Worm (Caenorhabditis elegans): ENCODE results near the gene C07E3.3.

The C07E3.3 gene

ce11 chrII:10388041-10388706 lies 30.9 kb upstream of the C07E3.3 start:
- no peak for TF ChIP-seq unc-39 (tag; optimal IDR thresholded peaks at IDR 0.05)
- peak; percentile 83 for TF ChIP-seq sma-3 (GFP tag; optimal IDR thresholded peaks at IDR 0.05)
- no peak for TF ChIP-seq nhr-23 (tag; optimal IDR thresholded peaks at IDR 0.05)
- no peak for TF ChIP-seq nhr-77 (tag; optimal IDR thresholded peaks at IDR 0.05)
- TF ChIP-seq Y55F3AM.14 (GFP tag; optimal IDR thresholded peaks at IDR 0.05) = no peak
- TF ChIP-seq ztf-4 (tag; optimal IDR thresholded peaks at IDR 0.05) = peak; percentile 75
- TF ChIP-seq nhr-12 (tag; optimal IDR thresholded peaks at IDR 0.05) = no peak
- no peak for TF ChIP-seq unc-62 (GFP tag; optimal IDR thresholded peaks at IDR 0.05)
- TF ChIP-seq nhr-6 (tag; optimal IDR thresholded peaks at IDR 0.05) = peak; percentile 32
- TF ChIP-seq mdl-1 (tag; optimal IDR thresholded peaks at IDR 0.05) = no peak
- TF ChIP-seq nhr-11 (tag; optimal IDR thresholded peaks at IDR 0.05) = no peak
- no peak for TF ChIP-seq ztf-11 (tag; optimal IDR thresholded peaks at IDR 0.05)
- peak; percentile 67 for TF ChIP-seq sma-9 (GFP tag; optimal IDR thresholded peaks at IDR 0.05)
- no peak for TF ChIP-seq sma-9 (tag; optimal IDR thresholded peaks at IDR 0.05)
- peak; percentile 79 for TF ChIP-seq F13H6.1 (tag; optimal IDR thresholded peaks at IDR 0.05)
- peak; percentile 69 for TF ChIP-seq gmeb-1 (tag; optimal IDR thresholded peaks at IDR 0.05)
- TF ChIP-seq nhr-25 (tag; optimal IDR thresholded peaks at IDR 0.05) = peak; percentile 76
- peak; percentile 64 for TF ChIP-seq fos-1 (tag; optimal IDR thresholded peaks at IDR 0.05)
- no peak for TF ChIP-seq ztf-1 (GFP tag; conservative IDR thresholded peaks at IDR 0.05)
- peak; percentile 33 for TF ChIP-seq lin-11 (tag; optimal IDR thresholded peaks at IDR 0.05)
- TF ChIP-seq skn-1 (tag; optimal IDR thresholded peaks at IDR 0.05) = no peak
- peak; percentile 24 for TF ChIP-seq snpc-4 (tag; optimal IDR thresholded peaks at IDR 0.05)
- TF ChIP-seq lsy-2 (tag; optimal IDR thresholded peaks at IDR 0.05) = peak; percentile 14 to 86
- TF ChIP-seq sem-4 (tag; optimal IDR thresholded peaks at IDR 0.05) = peak; percentile 90
- no peak for TF ChIP-seq alr-1 (tag; optimal IDR thresholded peaks at IDR 0.05)
- peak; percentile 74 for TF ChIP-seq lin-13 (GFP tag; optimal IDR thresholded peaks at IDR 0.05)
- peak; percentile 7 for TF ChIP-seq ZK546.5 (tag; optimal IDR thresholded peaks at IDR 0.05)
- TF ChIP-seq ama-1 (optimal IDR thresholded peaks at IDR 0.05) = peak; percentile 50
- TF ChIP-seq blmp-1 (tag; optimal IDR thresholded peaks at IDR 0.05; ENCODE audit: insufficient read depth) = no peak
- no peak for TF ChIP-seq ceh-82 (tag; optimal IDR thresholded peaks at IDR 0.05)
- TF ChIP-seq zag-1 (tag; optimal IDR thresholded peaks at IDR 0.05) = no peak
- no peak for TF ChIP-seq nhr-237 (tag; optimal IDR thresholded peaks at IDR 0.05)
- no peak for TF ChIP-seq peb-1 (tag; optimal IDR thresholded peaks at IDR 0.05)
- TF ChIP-seq elt-3 (tag; optimal IDR thresholded peaks at IDR 0.05) = no peak
- no peak for TF ChIP-seq lin-39 (tag; optimal IDR thresholded peaks at IDR 0.05)
- peak; percentile 75 for TF ChIP-seq unc-55 (GFP tag; optimal IDR thresholded peaks at IDR 0.05)
- no peak for TF ChIP-seq mbf-1 (tag; optimal IDR thresholded peaks at IDR 0.05)
- TF ChIP-seq crh-2 (tag; optimal IDR thresholded peaks at IDR 0.05) = peak; percentile 73
- peak; percentile 94 for TF ChIP-seq R02D3.7 (tag; optimal IDR thresholded peaks at IDR 0.05)
- TF ChIP-seq C34F6.9 (tag; optimal IDR thresholded peaks at IDR 0.05) = peak; percentile 76
- TF ChIP-seq aly-2 (tag; optimal IDR thresholded peaks at IDR 0.05) = no peak
- TF ChIP-seq elt-1 (tag; optimal IDR thresholded peaks at IDR 0.05) = no peak
- no peak for TF ChIP-seq ceh-16 (tag; optimal IDR thresholded peaks at IDR 0.05)
- peak; percentile 27 for TF ChIP-seq nhr-129 (tag; optimal IDR thresholded peaks at IDR 0.05)
- TF ChIP-seq egl-27 (tag; optimal IDR thresholded peaks at IDR 0.05) = peak; percentile 31
- no peak for TF ChIP-seq dmd-4 (tag; optimal IDR thresholded peaks at IDR 0.05)
- TF ChIP-seq nhr-21 (tag; optimal IDR thresholded peaks at IDR 0.05) = peak; percentile 58
- peak; percentile 41 for TF ChIP-seq mab-5 (tag; optimal IDR thresholded peaks at IDR 0.05)
- TF ChIP-seq nhr-10 (tag; optimal IDR thresholded peaks at IDR 0.05) = no peak
